Worm (Caenorhabditis elegans) whole organism, young adult: ENCODE measurements around the gene F41C6.6.

Experiments
- attf-5 ChIP-seq: fragments of 200-800 bp; sonication (Bioruptor generic); optimal IDR thresholded peaks from 2 replicates; lab custom pipeline; 2018; ENCODE audit warnings: mild to moderate bottlenecking, missing genetic modification characterization, missing compliant biosample characterization
- cebp-2 ChIP-seq: fragments of 200-800 bp; sonication (Bioruptor generic); IDR thresholded peaks from 2 replicates; pipeline ENCODE4 v1.3.6; 2022; ENCODE audit warnings: missing genetic modification characterization, missing compliant biosample characterization
- fkh-3 ChIP-seq: sonication (generic microtip); optimal IDR thresholded peaks from 2 replicates; lab custom pipeline; 2016; ENCODE audit warnings: mild to moderate bottlenecking, missing genetic modification characterization, missing compliant biosample characterization
- lag-1 ChIP-seq: fragments of 200-800 bp; sonication (Bioruptor generic); IDR thresholded peaks from 2 replicates; pipeline ENCODE4 v1.3.6; 2022; ENCODE audit warnings: missing genetic modification reagents, missing genetic modification characterization, missing compliant biosample characterization
- nhr-120 ChIP-seq: fragments of 200-800 bp; sonication (Bioruptor generic); IDR thresholded peaks from 2 replicates; pipeline ENCODE4 v1.3.6; 2022; ENCODE audit warnings: missing genetic modification characterization, missing compliant biosample characterization
- snpc-1.1 ChIP-seq: sonication (generic microtip); optimal IDR thresholded peaks from 2 replicates; lab custom pipeline; 2017; ENCODE audit warnings: missing genetic modification characterization, mild to moderate bottlenecking, missing compliant biosample characterization, antibody characterized with exemption, moderate library complexity, missing genotype, missing genetic modification reagents; ENCODE audit not compliant: insufficient read depth
- snpc-4 ChIP-seq, 5 experiments: fragments of 150-350 bp in 1 of 5; sonication (generic microtip) in 4 of 5; optimal IDR thresholded peaks; 2 replicates each; lab custom pipeline; 2014 to 2018; ENCODE audit warnings: missing genetic modification characterization in 5 of 5, missing biosample characterization in 3 of 5, antibody characterized with exemption in 2 of 5, mild to moderate bottlenecking in 2 of 5, missing compliant biosample characterization in 2 of 5, missing genotype in 2 of 5, moderate library complexity in 2 of 5, missing genetic modification reagents in 1 of 5

- TF ChIP-seq attf-5 (GFP tag; lab: Kevin White, UChicago) = no peak
- TF ChIP-seq fkh-3 (tag; lab: Kevin White, UChicago) = no peak
- TF ChIP-seq lag-1 (GFP tag; lab: Robert Waterston, UW) = no peak
- TF ChIP-seq cebp-2 (GFP tag; lab: Robert Waterston, UW) = no peak
- TF ChIP-seq snpc-4 (GFP tag; optimal IDR thresholded peaks at IDR 0.05; lab: Kevin White, UChicago) = no peak
- no peak for TF ChIP-seq snpc-4 (tag; optimal IDR thresholded peaks at IDR 0.05; lab: Kevin White, UChicago)
- no peak for TF ChIP-seq snpc-1.1 (tag; lab: Kevin White, UChicago)
- no peak for TF ChIP-seq nhr-120 (GFP tag; lab: Robert Waterston, UW)
These were observed 7.0 kb downstream of the F41C6.6 start, which contains the start of gene F41C6.4 for ce11 chrX:6874723-6875122.
